Fruit fly (Drosophila melanogaster) whole organism, embryonic: Measurements from ENCODE around the gene mRpL13.
A peak's percentile ranks its signal among the peaks of the same experiment; 100 is the strongest.

Experiments used
- ATbp ChIP-seq: fragments of 200-800 bp; sonication (Bioruptor generic); optimal IDR thresholded peaks from 2 replicates; lab custom pipeline; 2017; ENCODE audit warnings: missing biosample characterization, mild to moderate bottlenecking, missing genetic modification characterization, missing genetic modification reagents
- Aef1 ChIP-seq: fragments of 200-800 bp; sonication (Bioruptor generic); IDR thresholded peaks from 3 replicates; pipeline ENCODE4 v1.3.6; 2022; ENCODE audit warnings: missing biosample characterization, missing genetic modification characterization
- BEAF-32 ChIP-seq: fragments of 200-800 bp; sonication (Bioruptor generic); optimal IDR thresholded peaks from 3 replicates; lab custom pipeline; 2017; ENCODE audit warnings: missing biosample characterization, missing genetic modification characterization, mild to moderate bottlenecking, moderate library complexity, missing genetic modification reagents
- Bgb ChIP-seq: fragments of 200-800 bp; sonication (Bioruptor generic); IDR thresholded peaks from 2 replicates; pipeline ENCODE4 v1.3.6; 2022; ENCODE audit warnings: missing biosample characterization, missing genetic modification characterization; ENCODE audit not compliant: partially characterized antibody
- Blimp-1 ChIP-seq: fragments of 200-800 bp; sonication (Bioruptor generic); optimal IDR thresholded peaks from 3 replicates; lab custom pipeline; 2018; ENCODE audit warnings: missing biosample characterization, missing genetic modification characterization, mild to moderate bottlenecking, moderate library complexity, missing genetic modification reagents
- BtbVII ChIP-seq: fragments of 200-800 bp; sonication (Bioruptor generic); optimal IDR thresholded peaks from 3 replicates; lab custom pipeline; 2017; ENCODE audit warnings: missing biosample characterization, mild to moderate bottlenecking, missing genetic modification characterization
- CG10147 ChIP-seq: fragments of 200-800 bp; sonication (Bioruptor generic); optimal IDR thresholded peaks from 2 replicates; lab custom pipeline; 2019; ENCODE audit warnings: missing biosample characterization, mild to moderate bottlenecking, missing genetic modification characterization, moderate library complexity
- CG10366 ChIP-seq: fragments of 200-800 bp; sonication (Bioruptor generic); IDR thresholded peaks from 2 replicates; pipeline ENCODE4 v1.3.6; 2022; ENCODE audit warnings: missing biosample characterization, missing genetic modification characterization
- CG11560 ChIP-seq: fragments of 200-800 bp; sonication (Bioruptor generic); IDR thresholded peaks from 3 replicates; pipeline ENCODE4 v1.3.6; 2022; ENCODE audit warnings: missing biosample characterization, missing genetic modification characterization
- CG11695 ChIP-seq: fragments of 200-800 bp; sonication (Bioruptor generic); IDR thresholded peaks from 3 replicates; pipeline ENCODE4 v1.3.6; 2022; ENCODE audit warnings: missing biosample characterization, missing genetic modification characterization
- CG13894 ChIP-seq: fragments of 200-800 bp; sonication (Bioruptor generic); optimal IDR thresholded peaks from 3 replicates; lab custom pipeline; 2018; ENCODE audit warnings: missing biosample characterization, mild to moderate bottlenecking, missing genetic modification characterization, moderate library complexity
- CG14965 ChIP-seq: fragments of 200-800 bp; sonication (Bioruptor generic); optimal IDR thresholded peaks from 2 replicates; lab custom pipeline; 2016; ENCODE audit warnings: missing biosample characterization, missing genetic modification characterization, borderline replicate concordance
- CG15479 ChIP-seq: fragments of 200-800 bp; sonication (Bioruptor generic); optimal IDR thresholded peaks from 3 replicates; lab custom pipeline; 2019; ENCODE audit warnings: missing biosample characterization, mild to moderate bottlenecking, missing genetic modification characterization, moderate library complexity
- CG18011 ChIP-seq: fragments of 200-800 bp; sonication (Bioruptor generic); optimal IDR thresholded peaks from 2 replicates; lab custom pipeline; 2017; ENCODE audit warnings: missing biosample characterization, missing genetic modification characterization, mild to moderate bottlenecking, moderate library complexity, missing genotype
- CG33557 ChIP-seq: fragments of 200-800 bp; sonication (Bioruptor generic); optimal IDR thresholded peaks from 2 replicates; lab custom pipeline; 2019; ENCODE audit warnings: missing biosample characterization, mild to moderate bottlenecking, missing genetic modification characterization, moderate library complexity
- CG4282 ChIP-seq: fragments of 200-800 bp; sonication (Bioruptor generic); optimal IDR thresholded peaks from 2 replicates; lab custom pipeline; 2016; ENCODE audit warnings: missing biosample characterization, missing genetic modification characterization
- CG6175 ChIP-seq: fragments of 200-800 bp; sonication (Bioruptor generic); IDR thresholded peaks from 3 replicates; pipeline ENCODE4 v1.3.6; 2022; ENCODE audit warnings: missing biosample characterization, missing genetic modification characterization
- CG7271 ChIP-seq: fragments of 200-800 bp; sonication (Bioruptor generic); optimal IDR thresholded peaks from 2 replicates; lab custom pipeline; 2018; ENCODE audit warnings: missing biosample characterization, mild to moderate bottlenecking, missing genetic modification characterization, moderate library complexity
- CG7928 ChIP-seq: fragments of 200-800 bp; sonication (Bioruptor generic); optimal IDR thresholded peaks from 2 replicates; lab custom pipeline; 2017; ENCODE audit warnings: missing biosample characterization, mild to moderate bottlenecking, missing genetic modification characterization
- CG7987 ChIP-seq: fragments of 200-800 bp; sonication (Bioruptor generic); optimal IDR thresholded peaks from 2 replicates; lab custom pipeline; 2018; ENCODE audit warnings: missing biosample characterization, mild to moderate bottlenecking, missing genetic modification characterization, moderate library complexity
- CG8290 ChIP-seq, 3 experiments: fragments of 200-800 bp; sonication (Bioruptor generic); optimal IDR thresholded peaks; 2 replicates each; lab custom pipeline; 2016 to 2019; ENCODE audit warnings: missing biosample characterization in 3 of 3, missing genetic modification characterization in 3 of 3, mild to moderate bottlenecking in 2 of 3, moderate library complexity in 1 of 3
- CG8388 ChIP-seq: fragments of 200-800 bp; sonication (Bioruptor generic); optimal IDR thresholded peaks from 2 replicates; lab custom pipeline; 2019; ENCODE audit warnings: missing biosample characterization, mild to moderate bottlenecking, missing genetic modification characterization, moderate library complexity
- CG8478 ChIP-seq: fragments of >200 bp; optimal IDR thresholded peaks from 2 replicates; lab custom pipeline; 2018
- CG9609 ChIP-seq: fragments of 200-800 bp; sonication (Bioruptor generic); optimal IDR thresholded peaks from 3 replicates; lab custom pipeline; 2016; ENCODE audit warnings: missing biosample characterization, missing genetic modification characterization
- CkIIα-i1 ChIP-seq: fragments of 200-800 bp; sonication (Bioruptor generic); IDR thresholded peaks from 2 replicates; pipeline ENCODE4 v1.3.6; 2022; ENCODE audit warnings: missing biosample characterization, missing genetic modification characterization
- Dll ChIP-seq: fragments of 200-800 bp; sonication (Bioruptor generic); IDR thresholded peaks from 4 replicates; pipeline ENCODE4 v1.3.6; 2022; ENCODE audit warnings: missing biosample characterization, missing genetic modification characterization; ENCODE audit not compliant: partially characterized antibody
- Hsf ChIP-seq: fragments of 200-800 bp; sonication (Bioruptor generic); optimal IDR thresholded peaks from 3 replicates; lab custom pipeline; 2016; ENCODE audit warnings: missing biosample characterization, missing genetic modification characterization
- MBD-R2 ChIP-seq: fragments of 200-800 bp; sonication (Bioruptor generic); IDR thresholded peaks from 2 replicates; pipeline ENCODE4 v1.3.6; 2022; ENCODE audit warnings: missing biosample characterization, missing genetic modification characterization
- Trl ChIP-seq, 3 experiments: fragments of >200 bp in 2 of 3; fragments of 200-800 bp in 1 of 3; sonication (Bioruptor generic) in 1 of 3; optimal IDR thresholded peaks; 2 replicates in 1 of 3; 3 replicates in 2 of 3; lab custom pipeline; 2016 to 2017; ENCODE audit warnings: missing biosample characterization in 1 of 3, missing genetic modification characterization in 1 of 3
- ac ChIP-seq: fragments of 200-800 bp; sonication (Bioruptor generic); optimal IDR thresholded peaks from 3 replicates; lab custom pipeline; 2017; ENCODE audit warnings: missing biosample characterization, mild to moderate bottlenecking, missing genetic modification characterization
- bbx ChIP-seq: fragments of 200-800 bp; sonication (Bioruptor generic); IDR thresholded peaks from 2 replicates; pipeline ENCODE4 v1.3.6; 2022; ENCODE audit warnings: missing biosample characterization, missing genetic modification characterization; ENCODE audit not compliant: partially characterized antibody
- chinmo ChIP-seq: fragments of 200-800 bp; sonication (Bioruptor generic); IDR thresholded peaks from 4 replicates; pipeline ENCODE4 v1.3.6; 2022; ENCODE audit warnings: missing biosample characterization, missing genetic modification characterization; ENCODE audit not compliant: partially characterized antibody
- chm ChIP-seq: fragments of 200-800 bp; sonication (Bioruptor generic); IDR thresholded peaks from 2 replicates; pipeline ENCODE4 v1.3.6; 2022; ENCODE audit warnings: missing biosample characterization, missing genetic modification characterization
- crc ChIP-seq: fragments of 200-800 bp; sonication (Bioruptor generic); optimal IDR thresholded peaks from 2 replicates; lab custom pipeline; 2016; ENCODE audit warnings: missing biosample characterization, missing genetic modification characterization
- da ChIP-seq: fragments of 200-800 bp; sonication (Bioruptor generic); optimal IDR thresholded peaks from 2 replicates; lab custom pipeline; 2016; ENCODE audit warnings: missing biosample characterization, missing genetic modification characterization
- dpn ChIP-seq, 2 experiments: fragments of 200-800 bp; sonication (Bioruptor generic); optimal IDR thresholded peaks; 3 replicates each; lab custom pipeline; 2016; ENCODE audit warnings: missing biosample characterization in 2 of 2, missing genetic modification characterization in 2 of 2
- kni ChIP-seq: fragments of 200-800 bp; sonication (Bioruptor generic); optimal IDR thresholded peaks from 3 replicates; lab custom pipeline; 2017; ENCODE audit warnings: mild to moderate bottlenecking, missing biosample characterization, missing genetic modification reagents, missing genetic modification characterization
- knrl ChIP-seq: fragments of 200-800 bp; sonication (Bioruptor generic); IDR thresholded peaks from 3 replicates; pipeline ENCODE4 v1.3.6; 2022; ENCODE audit warnings: missing biosample characterization, missing genetic modification characterization; ENCODE audit not compliant: partially characterized antibody
- lbe ChIP-seq: fragments of 200-800 bp; sonication (Bioruptor generic); optimal IDR thresholded peaks from 2 replicates; lab custom pipeline; 2016; ENCODE audit warnings: missing biosample characterization, mild to moderate bottlenecking, missing genetic modification characterization
- lola ChIP-seq, 3 experiments: fragments of >200 bp in 2 of 3; fragments of 200-800 bp in 1 of 3; sonication (Bioruptor generic) in 1 of 3; optimal IDR thresholded peaks; 2 replicates each; lab custom pipeline; 2017 to 2019; ENCODE audit warnings: missing biosample characterization in 3 of 3, missing genetic modification characterization in 3 of 3, mild to moderate bottlenecking in 1 of 3, moderate library complexity in 1 of 3
- luna ChIP-seq: fragments of 200-800 bp; sonication (Bioruptor generic); optimal IDR thresholded peaks from 2 replicates; lab custom pipeline; 2016; ENCODE audit warnings: missing biosample characterization, missing genetic modification characterization
- row ChIP-seq: fragments of 200-800 bp; sonication (Bioruptor generic); IDR thresholded peaks from 3 replicates; pipeline ENCODE4 v1.3.6; 2022; ENCODE audit warnings: missing biosample characterization, missing genetic modification characterization
- schlank ChIP-seq: fragments of 200-800 bp; sonication (Bioruptor generic); optimal IDR thresholded peaks from 2 replicates; lab custom pipeline; 2018; ENCODE audit warnings: missing biosample characterization, mild to moderate bottlenecking, missing genetic modification characterization
- sd ChIP-seq: fragments of 200-800 bp; sonication (Bioruptor generic); optimal IDR thresholded peaks from 3 replicates; lab custom pipeline; 2018; ENCODE audit warnings: missing biosample characterization, mild to moderate bottlenecking, missing genetic modification characterization, moderate library complexity
- so ChIP-seq: fragments of 200-800 bp; sonication (Bioruptor generic); IDR thresholded peaks from 3 replicates; pipeline ENCODE4 v1.3.6; 2022; ENCODE audit warnings: missing biosample characterization, missing genetic modification characterization
- stc ChIP-seq: fragments of 200-800 bp; sonication (Bioruptor generic); IDR thresholded peaks from 2 replicates; pipeline ENCODE4 v1.3.6; 2022; ENCODE audit warnings: missing biosample characterization, missing genetic modification characterization
- unc-4 ChIP-seq: fragments of 200-800 bp; sonication (Bioruptor generic); IDR thresholded peaks from 2 replicates; pipeline ENCODE4 v1.3.6; 2022; ENCODE audit warnings: missing biosample characterization, missing genetic modification characterization; ENCODE audit not compliant: partially characterized antibody
- usp ChIP-seq: fragments of >200 bp; optimal IDR thresholded peaks from 2 replicates; lab custom pipeline; 2017; ENCODE audit warnings: missing biosample characterization, missing genetic modification characterization

The mRpL13 gene

DNA sequence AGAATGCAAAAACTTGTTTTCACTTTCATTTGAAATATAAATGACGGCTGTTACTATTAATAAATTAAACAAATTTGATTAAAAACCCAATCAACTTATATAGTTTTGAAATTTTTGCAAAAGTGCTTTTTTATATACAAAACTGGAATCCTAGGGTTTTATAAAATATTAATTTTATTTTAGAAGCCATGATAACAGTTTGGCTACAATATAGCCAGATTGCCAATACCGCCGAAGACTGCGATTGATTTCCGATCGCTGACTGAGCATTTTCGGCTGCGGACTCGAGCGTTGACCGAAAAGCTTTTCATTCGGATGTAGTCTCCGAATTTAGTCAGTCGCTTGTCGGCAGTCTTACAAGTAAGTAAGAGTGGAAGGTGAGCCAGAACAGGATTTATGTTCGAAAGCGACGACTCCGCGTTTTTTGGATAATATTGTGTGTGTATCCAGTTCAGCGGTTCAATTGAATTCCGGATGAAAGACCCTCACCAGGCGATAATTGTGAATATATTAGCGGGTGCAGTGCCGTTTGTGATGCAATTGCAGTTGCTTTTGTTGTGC lies 35.7 kb downstream of the mRpL13 start, which contains the start of gene Ugt36D1:
TSS of gene Ugt36D1 (plus strand) at position 306 of the 561 bp plus-strand sequence.
- TF ChIP-seq BEAF-32 (no peak), BtbVII (no peak), CG14965 (GFP tag; lab: Kevin White, UChicago) (no peak), lola (GFP tag; optimal IDR thresholded peaks at IDR 0.05; lab: Kevin White, UChicago) (no peak), chinmo (GFP tag; lab: Robert Waterston, UW) (peak; percentile 81; the same call in 2 of the 4 replicates), MBD-R2 (no peak), CG13894 (tag; lab: Kevin White, UChicago) (no peak), da (no peak), CG8290 (GFP tag; optimal IDR thresholded peaks at IDR 0.05; lab: Kevin White, UChicago) (no peak), CG8290 (tag; optimal IDR thresholded peaks at IDR 0.05; lab: Kevin White, UChicago) (peak in 1 of 2 experiments; percentile 47), luna (no peak), schlank (tag; lab: Kevin White, UChicago) (no peak), CG33557 (GFP tag; lab: Kevin White, UChicago) (no peak), CG10366 (GFP tag; lab: Robert Waterston, UW) (no peak), CG8388 (GFP tag; lab: Kevin White, UChicago) (no peak), Trl (optimal IDR thresholded peaks at IDR 0.05; lab: Kevin White, UChicago) (no peak), Trl (GFP tag; optimal IDR thresholded peaks at IDR 0.05; lab: Kevin White, UChicago) (no peak), CG4282 (GFP tag; lab: Kevin White, UChicago) (no peak), CG11560 (tag; lab: Robert Waterston, UW) (no peak), Blimp-1 (GFP tag; lab: Kevin White, UChicago) (peak; percentile 72), CG7987 (GFP tag; lab: Kevin White, UChicago) (peak; percentile 31), stc (GFP tag; lab: Robert Waterston, UW) (peak; percentile 23; the same call in 1 of the 2 replicates), ATbp (GFP tag; lab: Kevin White, UChicago) (no peak), CG11695 (GFP tag; lab: Robert Waterston, UW) (no peak), Hsf (GFP tag; lab: Kevin White, UChicago) (no peak), CG6175 (GFP tag; lab: Robert Waterston, UW) (0 out of 3 replicates have a peak, but pooled peaks have one; percentile 11), CG9609 (GFP tag; lab: Kevin White, UChicago) (no peak), CG8478 (lab: Kevin White, UChicago) (no peak), ac (GFP tag; lab: Kevin White, UChicago) (no peak), CG10147 (GFP tag; lab: Kevin White, UChicago) (peak; percentile 28), bbx (GFP tag; lab: Robert Waterston, UW) (no peak), Dll (GFP tag; lab: Robert Waterston, UW) (no peak), lbe (peak; percentile 50), Aef1 (GFP tag; lab: Robert Waterston, UW) (no peak), kni (GFP tag; lab: Kevin White, UChicago) (peak; percentile 36), crc (GFP tag; lab: Kevin White, UChicago) (no peak), CG7928 (GFP tag; lab: Kevin White, UChicago) (no peak), row (peak; percentile 72), so (GFP tag; lab: Robert Waterston, UW) (0 out of 3 replicates have a peak, but pooled peaks have one; percentile 51), chm (no peak), Bgb (peak; percentile 52), unc-4 (no peak), knrl (GFP tag; lab: Robert Waterston, UW) (no peak), CG7271 (tag; lab: Kevin White, UChicago) (no peak), dpn (GFP tag; optimal IDR thresholded peaks at IDR 0.05; lab: Kevin White, UChicago) (peak in 1 of 2 experiments; percentile 0), sd (tag; lab: Kevin White, UChicago) (peak; percentile 76), usp (GFP tag; lab: Kevin White, UChicago) (no peak), CG15479 (GFP tag; lab: Kevin White, UChicago) (no peak), CkIIα-i1 (no peak), CG18011 (no peak)
